Fruit fly (Drosophila melanogaster): ENCODE results near the gene bcn92.

The bcn92 gene

dm6 chrX:2149478-2149877 is at the start of gene bcn92:
bcn92 (minus strand) TSS chrX:2149647.
- no peak for TF ChIP-seq CG15336 (GFP tag; IDR thresholded peaks at IDR 0.05)
- TF ChIP-seq Sox14 (GFP tag; optimal IDR thresholded peaks at IDR 0.05): peak; percentile 41
- peak; percentile 20 for TF ChIP-seq OdsH (GFP tag; optimal IDR thresholded peaks at IDR 0.05)
- TF ChIP-seq CG16779 (tag; optimal IDR thresholded peaks at IDR 0.05): no peak
- no peak for TF ChIP-seq CG4318 (GFP tag; optimal IDR thresholded peaks at IDR 0.05)
- TF ChIP-seq CG11294 (GFP tag; IDR thresholded peaks at IDR 0.05): no peak
- TF ChIP-seq lz (GFP tag; optimal IDR thresholded peaks at IDR 0.05): peak; percentile 44
- TF ChIP-seq CG32006 (GFP tag; optimal IDR thresholded peaks at IDR 0.05): no peak
- peak; percentile 1 for TF ChIP-seq Eip75B (GFP tag; optimal IDR thresholded peaks at IDR 0.05)
- peak; percentile 38 for TF ChIP-seq topi (GFP tag; optimal IDR thresholded peaks at IDR 0.05)
- TF ChIP-seq CG6163 (GFP tag; IDR thresholded peaks at IDR 0.05): peak; percentile 15; the same call in 1 of the 3 replicates
- peak; percentile 42 for TF ChIP-seq cyc (GFP tag; optimal IDR thresholded peaks at IDR 0.05)
- TF ChIP-seq Hr4 (GFP tag; optimal IDR thresholded peaks at IDR 0.05): peak; percentile 7
- no peak for TF ChIP-seq CG7368 (GFP tag; optimal IDR thresholded peaks at IDR 0.05)
- no peak for TF ChIP-seq spab (GFP tag; optimal IDR thresholded peaks at IDR 0.05)
- TF ChIP-seq CG6808 (GFP tag; optimal IDR thresholded peaks at IDR 0.05): no peak
- no peak for TF ChIP-seq net (GFP tag; optimal IDR thresholded peaks at IDR 0.05)
- peak; percentile 61 for TF ChIP-seq svp (GFP tag)
- TF ChIP-seq achi (GFP tag; optimal IDR thresholded peaks at IDR 0.05): peak; percentile 31
- TF ChIP-seq CG31627 (GFP tag; optimal IDR thresholded peaks at IDR 0.05): peak; percentile 47
- TF ChIP-seq salr (GFP tag; optimal IDR thresholded peaks at IDR 0.05): no peak
- peak; percentile 4 for TF ChIP-seq CG1621 (tag; optimal IDR thresholded peaks at IDR 0.05)
- no peak for TF ChIP-seq fd59A (GFP tag; optimal IDR thresholded peaks at IDR 0.05)
- peak; percentile 13 for TF ChIP-seq Ets21C (GFP tag; optimal IDR thresholded peaks at IDR 0.05)
- peak; percentile 70 for TF ChIP-seq Eip78C (GFP tag)
- peak; percentile 59 for TF ChIP-seq esn (GFP tag; optimal IDR thresholded peaks at IDR 0.05)
- no peak for TF ChIP-seq CG9139 (GFP tag; optimal IDR thresholded peaks at IDR 0.05)
- TF ChIP-seq Met (GFP tag; optimal IDR thresholded peaks at IDR 0.05): peak; percentile 36
- TF ChIP-seq Smox (GFP tag; optimal IDR thresholded peaks at IDR 0.05): peak; percentile 50
- TF ChIP-seq acj6 (GFP tag; optimal IDR thresholded peaks at IDR 0.05): peak; percentile 7
- TF ChIP-seq pdm3 (GFP tag; optimal IDR thresholded peaks at IDR 0.05): no peak
- peak; percentile 17 for TF ChIP-seq CG3919 (GFP tag; optimal IDR thresholded peaks at IDR 0.05)
- no peak for TF ChIP-seq fkh (GFP tag; optimal IDR thresholded peaks at IDR 0.05)
- no peak for TF ChIP-seq CG10669 (GFP tag; optimal IDR thresholded peaks at IDR 0.05)
- TF ChIP-seq Hr39 (GFP tag; optimal IDR thresholded peaks at IDR 0.05): peak; percentile 44
- TF ChIP-seq CG34406 (GFP tag; optimal IDR thresholded peaks at IDR 0.05): no peak
- no peak for TF ChIP-seq Ets96B (tag; optimal IDR thresholded peaks at IDR 0.05)
- no peak for TF ChIP-seq CG8632 (GFP tag; optimal IDR thresholded peaks at IDR 0.05)
- TF ChIP-seq fd85E (GFP tag; optimal IDR thresholded peaks at IDR 0.05): no peak
- peak; percentile 62 for TF ChIP-seq vri (GFP tag; optimal IDR thresholded peaks at IDR 0.05)

dm6 chrX:2198272-2198571 is 48.8 kb upstream of the bcn92 start:
- TF ChIP-seq CG4318 (GFP tag; optimal IDR thresholded peaks at IDR 0.05) (no peak), Hr38 (GFP tag; optimal IDR thresholded peaks at IDR 0.05) (no peak), svp (GFP tag) (peak; percentile 80), CG16779 (tag; optimal IDR thresholded peaks at IDR 0.05) (no peak)

All from whole organism, prepupa.